Worm (Caenorhabditis elegans) whole organism, mixed stage, embryonic: Measurements from ENCODE around the gene C53A3.4.

Source experiments
- ces-1 ChIP-seq: fragments of 150-350 bp; optimal IDR thresholded peaks from 2 replicates; lab custom pipeline; 2014; ENCODE audit warnings: missing biosample characterization, missing genetic modification reagents, missing genetic modification characterization
- elt-1 ChIP-seq: sonication (generic microtip); optimal IDR thresholded peaks from 2 replicates; lab custom pipeline; 2017; ENCODE audit warnings: missing genetic modification characterization, mild to moderate bottlenecking, missing compliant biosample characterization, antibody characterized with exemption, moderate library complexity, borderline replicate concordance; ENCODE audit not compliant: insufficient read depth
- elt-3 ChIP-seq: fragments of 150-350 bp; optimal IDR thresholded peaks from 2 replicates; lab custom pipeline; 2014; ENCODE audit warnings: missing biosample characterization, missing genetic modification characterization
- nhr-12 ChIP-seq: fragments of 150-350 bp; optimal IDR thresholded peaks from 2 replicates; lab custom pipeline; 2014; ENCODE audit warnings: missing biosample characterization, missing genetic modification characterization
- nhr-237 ChIP-seq: fragments of 150-350 bp; optimal IDR thresholded peaks from 2 replicates; lab custom pipeline; 2014; ENCODE audit warnings: missing biosample characterization, missing genetic modification characterization
- nhr-28 ChIP-seq: fragments of 150-350 bp; optimal IDR thresholded peaks from 2 replicates; lab custom pipeline; 2014; ENCODE audit warnings: missing biosample characterization, missing genetic modification characterization
- snpc-4 ChIP-seq: fragments of 150-350 bp; optimal IDR thresholded peaks from 2 replicates; lab custom pipeline; 2014; ENCODE audit warnings: missing biosample characterization, missing genetic modification characterization
- sptf-1 ChIP-seq: sonication (generic microtip); optimal IDR thresholded peaks from 2 replicates; lab custom pipeline; 2017; ENCODE audit warnings: mild to moderate bottlenecking, missing genetic modification characterization, moderate library complexity, missing compliant biosample characterization
- unc-120 ChIP-seq: sonication (generic microtip); optimal IDR thresholded peaks from 2 replicates; lab custom pipeline; 2017; ENCODE audit warnings: missing genetic modification characterization, missing compliant biosample characterization; ENCODE audit not compliant: poor library complexity, severe bottlenecking
- unc-39 ChIP-seq: fragments of 150-350 bp; optimal IDR thresholded peaks from 2 replicates; lab custom pipeline; 2014; ENCODE audit warnings: missing biosample characterization, missing genetic modification characterization
- unc-62 ChIP-seq: fragments of 150-350 bp; optimal IDR thresholded peaks from 2 replicates; lab custom pipeline; 2014; ENCODE audit warnings: missing biosample characterization, missing genetic modification reagents, missing genetic modification characterization
- ztf-11 ChIP-seq: fragments of 150-350 bp; optimal IDR thresholded peaks from 2 replicates; lab custom pipeline; 2014; ENCODE audit warnings: missing biosample characterization, missing genetic modification characterization

- no peak for TF ChIP-seq snpc-4
- TF ChIP-seq unc-62 (GFP tag; lab: Kevin White, UChicago), result no peak
- TF ChIP-seq ztf-11 (tag; lab: Kevin White, UChicago), result no peak
- TF ChIP-seq elt-1, result no peak
- TF ChIP-seq nhr-237 (tag; lab: Kevin White, UChicago), result no peak
- TF ChIP-seq nhr-28 (tag; lab: Kevin White, UChicago), result no peak
- TF ChIP-seq elt-3 (tag; lab: Kevin White, UChicago), result no peak
- no peak for TF ChIP-seq sptf-1 (tag; lab: Kevin White, UChicago)
- no peak for TF ChIP-seq unc-39 (tag; lab: Kevin White, UChicago)
- TF ChIP-seq unc-120 (tag; lab: Kevin White, UChicago), result no peak
- no peak for TF ChIP-seq nhr-12 (tag; lab: Kevin White, UChicago)
- TF ChIP-seq ces-1 (GFP tag; lab: Kevin White, UChicago), result no peak
Measured at ce11 chrV:5774137-5774536, 15.5 kb upstream of the C53A3.4 start.
